Fruit fly (Drosophila melanogaster): ENCODE data around the gene LysP.

LysP gene

dm6 chr3L:1247627-1248295 is 29.3 kb upstream of the LysP start, which contains the start of the genes Psf1 and Sac1 (continued):
- TF ChIP-seq CG5245 (GFP tag; optimal IDR thresholded peaks at IDR 0.05) (peak; percentile 22), CG10959 (GFP tag; IDR thresholded peaks at IDR 0.05) (peak; percentile 84), dati (GFP tag; IDR thresholded peaks at IDR 0.05) (no peak), unpg (GFP tag; optimal IDR thresholded peaks at IDR 0.05) (no peak), CG13287 (GFP tag; IDR thresholded peaks at IDR 0.05; ENCODE audit: partially characterized antibody) (peak; percentile 88), her (GFP tag; optimal IDR thresholded peaks at IDR 0.05) (no peak), NFAT (GFP tag; IDR thresholded peaks at IDR 0.05) (peak; percentile 43; the same call in 1 of the 2 replicates), CG8281 (tag; optimal IDR thresholded peaks at IDR 0.05) (no peak), onecut (GFP tag; IDR thresholded peaks at IDR 0.05) (peak; percentile 66), Hr39 (optimal IDR thresholded peaks at IDR 0.05) (no peak), bbx (GFP tag; IDR thresholded peaks at IDR 0.05; ENCODE audit: partially characterized antibody) (peak; percentile 68), slbo (GFP tag; IDR thresholded peaks at IDR 0.05) (peak; percentile 64), repo (GFP tag; optimal IDR thresholded peaks at IDR 0.05) (peak; percentile 27), wdn (GFP tag; IDR thresholded peaks at IDR 0.05) (no peak), CG14014 (GFP tag; IDR thresholded peaks at IDR 0.05) (no peak), CG11247 (GFP tag; IDR thresholded peaks at IDR 0.05) (no peak; the same call in 1 of the 2 replicates), CG12942 (GFP tag; optimal IDR thresholded peaks at IDR 0.05) (peak; percentile 8), psq (GFP tag; optimal IDR thresholded peaks at IDR 0.05) (no peak), CG10321 (GFP tag; IDR thresholded peaks at IDR 0.05) (no peak), CG4617 (GFP tag; optimal IDR thresholded peaks at IDR 0.05; ENCODE audit: borderline replicate concordance) (peak; percentile 94), CG7556 (GFP tag; optimal IDR thresholded peaks at IDR 0.05) (no peak), sob (GFP tag; IDR thresholded peaks at IDR 0.05) (no peak; the same call in 1 of the 2 replicates), Dip2 (GFP tag; IDR thresholded peaks at IDR 0.05) (no peak), tna (GFP tag; IDR thresholded peaks at IDR 0.05; ENCODE audit: partially characterized antibody) (peak; percentile 60), Optix (GFP tag; IDR thresholded peaks at IDR 0.05) (0 out of 3 replicates have a peak, but pooled peaks have one; percentile 11), CG11085 (GFP tag; IDR thresholded peaks at IDR 0.05) (no peak; the same call in 1 of the 2 replicates), chinmo (GFP tag; IDR thresholded peaks at IDR 0.05; ENCODE audit: partially characterized antibody) (no peak), Ptx1 (GFP tag; IDR thresholded peaks at IDR 0.05) (peak; percentile 61), pnt (GFP tag; optimal IDR thresholded peaks at IDR 0.05) (peak; percentile 7), CrebB (tag; optimal IDR thresholded peaks at IDR 0.05) (no peak), zf30C (GFP tag; optimal IDR thresholded peaks at IDR 0.05) (no peak), pum (GFP tag; optimal IDR thresholded peaks at IDR 0.05) (peak; percentile 58), CG6683 (GFP tag; optimal IDR thresholded peaks at IDR 0.05) (no peak), Tbp (GFP tag; optimal IDR thresholded peaks at IDR 0.05) (no peak), jumu (GFP tag; optimal IDR thresholded peaks at IDR 0.05) (peak; percentile 57), Dbx (GFP tag; IDR thresholded peaks at IDR 0.05) (no peak), H15 (GFP tag; IDR thresholded peaks at IDR 0.05) (no peak), dmrt99B (tag; optimal IDR thresholded peaks at IDR 0.05) (no peak), pros (GFP tag; optimal IDR thresholded peaks at IDR 0.05) (no peak), Atf6 (GFP tag; IDR thresholded peaks at IDR 0.05) (no peak), CG4328 (GFP tag; optimal IDR thresholded peaks at IDR 0.05) (no peak), CTCF (GFP tag; optimal IDR thresholded peaks at IDR 0.05) (no peak), bcd (GFP tag; optimal IDR thresholded peaks at IDR 0.05) (peak; percentile 44), CG14965 (GFP tag; optimal IDR thresholded peaks at IDR 0.05; ENCODE audit: borderline replicate concordance) (no peak), CG6765 (GFP tag; optimal IDR thresholded peaks at IDR 0.05) (no peak), jing (GFP tag; optimal IDR thresholded peaks at IDR 0.05) (no peak), rib (GFP tag; IDR thresholded peaks at IDR 0.05) (no peak), CG8290 (GFP tag; optimal IDR thresholded peaks at IDR 0.05) (no peak), CG8290 (tag; optimal IDR thresholded peaks at IDR 0.05) (peak in 1 of 2 experiments; percentile 27), so (GFP tag; IDR thresholded peaks at IDR 0.05) (0 out of 3 replicates have a peak, but pooled peaks have one; percentile 12), Oaz (GFP tag; IDR thresholded peaks at IDR 0.05) (no peak), Dad (GFP tag; optimal IDR thresholded peaks at IDR 0.05) (peak; percentile 46)
